Fruit fly (Drosophila melanogaster) whole organism, embryonic: ENCODE measurements around the gene CG34265.
A peak's percentile ranks its signal among the peaks of the same experiment; 100 is the strongest.

Source experiments
- Antp ChIP-seq: fragments of 200-800 bp; sonication (Bioruptor generic); optimal IDR thresholded peaks from 3 replicates; lab custom pipeline; 2016; ENCODE audit warnings: missing biosample characterization, missing genetic modification characterization
- CG10274 ChIP-seq: fragments of 200-800 bp; sonication (Bioruptor generic); optimal IDR thresholded peaks from 3 replicates; lab custom pipeline; 2017; ENCODE audit warnings: missing biosample characterization, mild to moderate bottlenecking, missing genetic modification characterization
- CG11093 ChIP-seq: fragments of 200-800 bp; sonication (Bioruptor generic); IDR thresholded peaks from 3 replicates; pipeline ENCODE4 v1.3.6; 2022; ENCODE audit warnings: missing biosample characterization, missing genetic modification characterization
- CG11723 ChIP-seq: fragments of 200-800 bp; sonication (Bioruptor generic); optimal IDR thresholded peaks from 2 replicates; lab custom pipeline; 2017; ENCODE audit warnings: missing biosample characterization, mild to moderate bottlenecking, missing genetic modification characterization
- CG12155 ChIP-seq: fragments of 200-800 bp; sonication (Bioruptor generic); optimal IDR thresholded peaks from 3 replicates; lab custom pipeline; 2016; ENCODE audit warnings: missing biosample characterization, missing genetic modification characterization
- CG12219 ChIP-seq: fragments of 200-800 bp; sonication (Bioruptor generic); optimal IDR thresholded peaks from 3 replicates; lab custom pipeline; 2018; ENCODE audit warnings: missing biosample characterization, mild to moderate bottlenecking, missing genetic modification characterization
- CG1233 ChIP-seq: fragments of 200-800 bp; sonication (Bioruptor generic); optimal IDR thresholded peaks from 4 replicates; lab custom pipeline; 2018; ENCODE audit warnings: missing biosample characterization, mild to moderate bottlenecking, missing genetic modification characterization
- CG13287 ChIP-seq: fragments of 200-800 bp; sonication (Bioruptor generic); IDR thresholded peaks from 2 replicates; pipeline ENCODE4 v1.3.6; 2022; ENCODE audit warnings: missing biosample characterization, missing genetic modification characterization; ENCODE audit not compliant: partially characterized antibody
- CG14667 ChIP-seq: fragments of 200-800 bp; sonication (Bioruptor generic); IDR thresholded peaks from 2 replicates; pipeline ENCODE4 v1.3.6; 2022; ENCODE audit warnings: missing biosample characterization, missing genetic modification characterization
- CG15269 ChIP-seq: fragments of 200-800 bp; sonication (Bioruptor generic); optimal IDR thresholded peaks from 2 replicates; lab custom pipeline; 2018; ENCODE audit warnings: missing biosample characterization, mild to moderate bottlenecking, missing genetic modification characterization, moderate library complexity
- CG1603 ChIP-seq: fragments of 200-800 bp; sonication (Bioruptor generic); optimal IDR thresholded peaks from 2 replicates; lab custom pipeline; 2019; ENCODE audit warnings: missing biosample characterization, mild to moderate bottlenecking, missing genetic modification characterization, moderate library complexity
- CG1647 ChIP-seq: fragments of 200-800 bp; sonication (Bioruptor generic); optimal IDR thresholded peaks from 3 replicates; lab custom pipeline; 2016; ENCODE audit warnings: missing biosample characterization, missing genetic modification characterization
- CG1832 ChIP-seq: fragments of 200-800 bp; sonication (Bioruptor generic); optimal IDR thresholded peaks from 2 replicates; lab custom pipeline; 2017; ENCODE audit warnings: missing biosample characterization, mild to moderate bottlenecking, missing genetic modification characterization, inconsistent platforms
- CG32772 ChIP-seq: fragments of 200-800 bp; sonication (Bioruptor generic); IDR thresholded peaks from 2 replicates; pipeline ENCODE4 v1.3.6; 2022; ENCODE audit warnings: missing biosample characterization, missing genetic modification characterization
- CG4617 ChIP-seq: fragments of 200-800 bp; sonication (Bioruptor generic); optimal IDR thresholded peaks from 3 replicates; lab custom pipeline; 2016; ENCODE audit warnings: missing biosample characterization, missing genetic modification characterization, borderline replicate concordance
- CG7556 ChIP-seq: fragments of 200-800 bp; sonication (Bioruptor generic); optimal IDR thresholded peaks from 2 replicates; lab custom pipeline; 2017; ENCODE audit warnings: missing biosample characterization, mild to moderate bottlenecking, missing genetic modification characterization
- CG8290 ChIP-seq, 3 experiments: fragments of 200-800 bp; sonication (Bioruptor generic); optimal IDR thresholded peaks; 2 replicates each; lab custom pipeline; 2016 to 2019; ENCODE audit warnings: missing biosample characterization in 3 of 3, missing genetic modification characterization in 3 of 3, mild to moderate bottlenecking in 2 of 3, moderate library complexity in 1 of 3
- CoRest ChIP-seq: fragments of 200-800 bp; sonication (Bioruptor generic); optimal IDR thresholded peaks from 3 replicates; lab custom pipeline; 2018; ENCODE audit warnings: missing biosample characterization, mild to moderate bottlenecking, missing genetic modification characterization, moderate library complexity
- Deaf1 ChIP-seq: fragments of 200-800 bp; optimal IDR thresholded peaks from 3 replicates; lab custom pipeline; 2019; ENCODE audit warnings: missing biosample characterization, mild to moderate bottlenecking, missing genetic modification characterization, moderate library complexity
- Dp ChIP-seq: fragments of 200-800 bp; sonication (Bioruptor generic); optimal IDR thresholded peaks from 2 replicates; lab custom pipeline; 2018; ENCODE audit warnings: missing biosample characterization, mild to moderate bottlenecking, missing genetic modification characterization, moderate library complexity
- Eip74EF ChIP-seq, 2 experiments: fragments of 200-800 bp in 1 of 2; fragments of >200 bp in 1 of 2; sonication (Bioruptor generic) in 1 of 2; optimal IDR thresholded peaks; 2 replicates each; lab custom pipeline; 2017 to 2019; ENCODE audit warnings: missing biosample characterization in 2 of 2, missing genetic modification characterization in 2 of 2, mild to moderate bottlenecking in 1 of 2, moderate library complexity in 1 of 2
- Gug ChIP-seq: fragments of 200-800 bp; sonication (Bioruptor generic); IDR thresholded peaks from 4 replicates; pipeline ENCODE4 v1.3.6; 2022; ENCODE audit warnings: missing biosample characterization, missing genetic modification characterization
- H15 ChIP-seq: fragments of 200-800 bp; sonication (Bioruptor generic); IDR thresholded peaks from 3 replicates; pipeline ENCODE4 v1.3.6; 2022; ENCODE audit warnings: missing biosample characterization, missing genetic modification characterization
- Jarid2 ChIP-seq: fragments of 200-800 bp; sonication (Bioruptor generic); optimal IDR thresholded peaks from 3 replicates; lab custom pipeline; 2017; ENCODE audit warnings: mild to moderate bottlenecking, missing biosample characterization, missing genetic modification reagents, missing genetic modification characterization
- Taf1 ChIP-seq: fragments of 200-800 bp; sonication (Bioruptor generic); IDR thresholded peaks from 2 replicates; pipeline ENCODE4 v1.3.6; 2022; ENCODE audit warnings: missing biosample characterization, missing genetic modification characterization
- abd-A ChIP-seq: fragments of 200-800 bp; sonication (Bioruptor generic); optimal IDR thresholded peaks from 3 replicates; lab custom pipeline; 2019; ENCODE audit warnings: missing biosample characterization, mild to moderate bottlenecking, missing genetic modification characterization, moderate library complexity
- bab2 ChIP-seq: fragments of 200-800 bp; sonication (Bioruptor generic); optimal IDR thresholded peaks from 2 replicates; lab custom pipeline; 2016; ENCODE audit warnings: missing biosample characterization, missing genetic modification characterization
- bbx ChIP-seq: fragments of 200-800 bp; sonication (Bioruptor generic); IDR thresholded peaks from 2 replicates; pipeline ENCODE4 v1.3.6; 2022; ENCODE audit warnings: missing biosample characterization, missing genetic modification characterization; ENCODE audit not compliant: partially characterized antibody
- cwo ChIP-seq: fragments of 200-800 bp; sonication (Bioruptor generic); optimal IDR thresholded peaks from 3 replicates; lab custom pipeline; 2017; ENCODE audit warnings: missing biosample characterization, missing genetic modification characterization, mild to moderate bottlenecking, moderate library complexity, missing genetic modification reagents
- dmrt11E ChIP-seq: fragments of 200-800 bp; sonication (Bioruptor generic); optimal IDR thresholded peaks from 3 replicates; lab custom pipeline; 2018; ENCODE audit warnings: missing biosample characterization, mild to moderate bottlenecking, missing genetic modification characterization, moderate library complexity
- gcm ChIP-seq: fragments of 200-800 bp; sonication (Bioruptor generic); optimal IDR thresholded peaks from 2 replicates; lab custom pipeline; 2019; ENCODE audit warnings: missing biosample characterization, mild to moderate bottlenecking, missing genetic modification characterization, moderate library complexity
- grn ChIP-seq: fragments of 200-800 bp; sonication (Bioruptor generic); optimal IDR thresholded peaks from 3 replicates; lab custom pipeline; 2017; ENCODE audit warnings: missing biosample characterization, missing genetic modification characterization
- gro ChIP-seq: fragments of 200-800 bp; sonication (Bioruptor generic); optimal IDR thresholded peaks from 2 replicates; lab custom pipeline; 2016; ENCODE audit warnings: missing biosample characterization, missing genetic modification characterization
- ham ChIP-seq: fragments of 200-800 bp; sonication (Bioruptor generic); IDR thresholded peaks from 2 replicates; pipeline ENCODE4 v1.3.6; 2022; ENCODE audit warnings: missing biosample characterization, missing genetic modification characterization
- kni ChIP-seq: fragments of 200-800 bp; sonication (Bioruptor generic); optimal IDR thresholded peaks from 3 replicates; lab custom pipeline; 2017; ENCODE audit warnings: mild to moderate bottlenecking, missing biosample characterization, missing genetic modification reagents, missing genetic modification characterization
- lab ChIP-seq: fragments of 200-800 bp; sonication (Bioruptor generic); optimal IDR thresholded peaks from 3 replicates; lab custom pipeline; 2017; ENCODE audit warnings: missing biosample characterization, missing genetic modification characterization, mild to moderate bottlenecking, moderate library complexity, missing genetic modification reagents
- lilli ChIP-seq: fragments of 200-800 bp; sonication (Bioruptor generic); optimal IDR thresholded peaks from 3 replicates; lab custom pipeline; 2016; ENCODE audit warnings: missing biosample characterization, missing genetic modification characterization
- luna ChIP-seq: fragments of 200-800 bp; sonication (Bioruptor generic); optimal IDR thresholded peaks from 2 replicates; lab custom pipeline; 2016; ENCODE audit warnings: missing biosample characterization, missing genetic modification characterization
- nau ChIP-seq: fragments of 200-800 bp; sonication (Bioruptor generic); optimal IDR thresholded peaks from 3 replicates; lab custom pipeline; 2017; ENCODE audit warnings: missing biosample characterization, mild to moderate bottlenecking, missing genetic modification characterization, missing genetic modification reagents
- oc ChIP-seq: fragments of 200-800 bp; sonication (Bioruptor generic); optimal IDR thresholded peaks from 2 replicates; lab custom pipeline; 2018; ENCODE audit warnings: missing biosample characterization, mild to moderate bottlenecking, missing genetic modification characterization, moderate library complexity
- pho ChIP-seq: fragments of 200-800 bp; sonication (Bioruptor generic); optimal IDR thresholded peaks from 2 replicates; lab custom pipeline; 2016; ENCODE audit warnings: missing biosample characterization, missing genetic modification characterization
- pros ChIP-seq: fragments of 200-800 bp; sonication (Bioruptor generic); optimal IDR thresholded peaks from 3 replicates; lab custom pipeline; 2019; ENCODE audit warnings: missing biosample characterization, mild to moderate bottlenecking, missing genetic modification characterization, moderate library complexity
- pzg ChIP-seq: fragments of 200-800 bp; sonication (Bioruptor generic); optimal IDR thresholded peaks from 3 replicates; lab custom pipeline; 2018; ENCODE audit warnings: missing biosample characterization, mild to moderate bottlenecking, missing genetic modification characterization, moderate library complexity
- ro ChIP-seq: fragments of 200-800 bp; sonication (Bioruptor generic); IDR thresholded peaks from 2 replicates; pipeline ENCODE4 v1.3.6; 2022; ENCODE audit warnings: missing biosample characterization, missing genetic modification characterization
- seq ChIP-seq: fragments of 200-800 bp; sonication (Bioruptor generic); IDR thresholded peaks from 2 replicates; pipeline ENCODE4 v1.3.6; 2022; ENCODE audit warnings: missing biosample characterization, missing genetic modification characterization
- tll ChIP-seq, 2 experiments: fragments of 200-800 bp in 1 of 2; fragments of >200 bp in 1 of 2; sonication (Bioruptor generic) in 1 of 2; optimal IDR thresholded peaks; 2 replicates each; lab custom pipeline; 2017 to 2019; ENCODE audit warnings: missing biosample characterization in 2 of 2, missing genetic modification characterization in 2 of 2, mild to moderate bottlenecking in 1 of 2, moderate library complexity in 1 of 2
- ttk ChIP-seq: fragments of 200-800 bp; sonication (Bioruptor generic); IDR thresholded peaks from 2 replicates; pipeline ENCODE4 v2.1.2; 2022; ENCODE audit warnings: missing biosample characterization, missing genetic modification characterization
- vfl ChIP-seq: fragments of 200-800 bp; sonication (Bioruptor generic); optimal IDR thresholded peaks from 2 replicates; lab custom pipeline; 2016; ENCODE audit warnings: missing biosample characterization, missing genetic modification characterization
- vvl ChIP-seq: fragments of 200-800 bp; sonication (Bioruptor generic); IDR thresholded peaks from 2 replicates; pipeline ENCODE4 v1.3.6; 2022; ENCODE audit warnings: missing biosample characterization, missing genetic modification characterization

Gene CG34265

DNA sequence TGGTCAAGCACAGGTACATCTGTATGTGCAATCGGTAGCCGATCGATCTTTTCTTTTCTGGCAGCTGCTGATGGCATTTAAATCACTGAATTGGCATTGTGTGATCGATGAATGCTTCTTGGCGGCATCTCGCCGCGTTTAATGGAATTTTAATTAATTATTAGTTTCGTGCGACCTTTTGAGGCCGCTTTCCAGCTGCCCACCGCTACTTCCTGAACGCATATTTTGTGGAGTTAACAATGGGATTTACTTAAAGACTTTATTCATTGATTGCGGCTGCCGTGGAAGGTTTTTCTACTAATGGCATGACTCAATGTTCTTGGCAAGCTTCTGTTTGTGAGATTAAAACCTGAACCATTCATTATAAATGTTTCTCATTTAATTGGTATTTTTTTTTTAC is 6.6 kb upstream of the CG34265 start (continued):
- TF ChIP-seq Eip74EF (GFP tag; optimal IDR thresholded peaks at IDR 0.05; lab: Kevin White, UChicago) (peak in 1 of 2 experiments; percentile 66), lilli (GFP tag; lab: Kevin White, UChicago) (no peak), CG1647 (GFP tag; lab: Kevin White, UChicago) (no peak), CoRest (tag; lab: Kevin White, UChicago) (no peak), bab2 (GFP tag; lab: Kevin White, UChicago) (no peak), gro (GFP tag; lab: Kevin White, UChicago) (no peak), oc (tag; lab: Kevin White, UChicago) (peak; percentile 1), ttk (GFP tag; lab: Robert Waterston, UW) (no peak), nau (GFP tag; lab: Kevin White, UChicago) (no peak), pzg (GFP tag; lab: Kevin White, UChicago) (no peak), CG1233 (GFP tag; lab: Kevin White, UChicago) (no peak), CG1603 (tag; lab: Kevin White, UChicago) (no peak)
- TF ChIP-seq, all 482 proteins: peak for 6

DNA sequence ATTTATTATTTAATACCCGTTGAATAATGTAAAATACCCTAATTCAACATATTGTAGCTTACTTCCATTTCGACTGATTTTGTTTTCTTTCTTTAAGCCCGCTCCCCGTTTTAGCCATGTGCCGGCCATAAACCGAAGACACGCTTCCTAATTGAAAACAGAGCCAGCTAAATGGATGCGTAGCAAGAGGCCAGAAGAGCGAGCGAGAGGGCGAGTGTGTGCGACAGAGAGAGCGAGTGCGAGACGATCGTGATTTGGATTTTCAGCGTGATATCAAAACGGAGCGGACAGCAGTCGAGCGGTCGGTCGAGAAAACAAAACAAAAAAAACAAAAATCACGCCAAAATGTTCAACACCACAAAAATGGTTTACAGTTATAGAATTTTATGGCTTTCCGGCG is 2.0 kb upstream of the CG34265 start:
- TF ChIP-seq bbx (GFP tag; lab: Robert Waterston, UW) (no peak), vvl (peak; percentile 43; the same call in 1 of the 2 replicates), gcm (GFP tag; lab: Kevin White, UChicago) (no peak), pho (no peak), dmrt11E (tag; lab: Kevin White, UChicago) (no peak), Gug (no peak), tll (GFP tag; optimal IDR thresholded peaks at IDR 0.05; lab: Kevin White, UChicago) (no peak), seq (GFP tag; lab: Robert Waterston, UW) (no peak), abd-A (tag; lab: Kevin White, UChicago) (peak; percentile 50), Deaf1 (peak; percentile 21), CG14667 (GFP tag; lab: Robert Waterston, UW) (no peak), CG13287 (no peak), vfl (GFP tag; lab: Kevin White, UChicago) (no peak), CG15269 (tag; lab: Kevin White, UChicago) (peak; percentile 6), luna (GFP tag; lab: Kevin White, UChicago) (no peak), H15 (GFP tag; lab: Robert Waterston, UW) (no peak), Antp (GFP tag; lab: Kevin White, UChicago) (no peak), pros (GFP tag; lab: Kevin White, UChicago) (no peak), CG12155 (GFP tag; lab: Kevin White, UChicago) (no peak), ham (GFP tag; lab: Robert Waterston, UW) (no peak), CG10274 (GFP tag; lab: Kevin White, UChicago) (no peak), grn (GFP tag; lab: Kevin White, UChicago) (peak; percentile 44), CG32772 (no peak), CG11093 (no peak), CG11723 (GFP tag; lab: Kevin White, UChicago) (no peak), CG1832 (GFP tag; lab: Kevin White, UChicago) (peak; percentile 57), cwo (GFP tag; lab: Kevin White, UChicago) (peak; percentile 26), CG12219 (GFP tag; lab: Kevin White, UChicago) (no peak), CG8290 (GFP tag; optimal IDR thresholded peaks at IDR 0.05; lab: Kevin White, UChicago) (no peak), CG8290 (tag; optimal IDR thresholded peaks at IDR 0.05; lab: Kevin White, UChicago) (no peak), lab (GFP tag; lab: Kevin White, UChicago) (no peak), CG4617 (GFP tag; lab: Kevin White, UChicago) (no peak), kni (peak; percentile 72), Dp (GFP tag; lab: Kevin White, UChicago) (no peak), Jarid2 (GFP tag; lab: Kevin White, UChicago) (no peak), Taf1 (GFP tag; lab: Robert Waterston, UW) (no peak), CG7556 (no peak), ro (GFP tag; lab: Robert Waterston, UW) (no peak)
